Worm (Caenorhabditis elegans) whole organism, midembryonic: ENCODE measurements around the gene F12E12.6.

Experiments
- T22C8.4 ChIP-seq: fragments of 200-800 bp; sonication (Bioruptor generic); IDR thresholded peaks from 2 replicates; pipeline ENCODE4 v1.3.6; 2022; ENCODE audit warnings: missing genetic modification characterization, missing compliant biosample characterization
- flt-1 ChIP-seq: fragments of 200-800 bp; sonication (Bioruptor generic); IDR thresholded peaks from 2 replicates; pipeline ENCODE4 v1.3.6; 2022; ENCODE audit warnings: missing genetic modification characterization, missing compliant biosample characterization
- klf-2 ChIP-seq: fragments of 200-800 bp; sonication (Bioruptor generic); conservative IDR thresholded peaks from 2 replicates; pipeline ENCODE4 v1.3.6; 2022; ENCODE audit warnings: missing genetic modification reagents, missing genetic modification characterization, missing compliant biosample characterization
- med-1 ChIP-seq: sonication (generic microtip); optimal IDR thresholded peaks from 2 replicates; lab custom pipeline; 2017; ENCODE audit warnings: missing genetic modification characterization, mild to moderate bottlenecking, missing compliant biosample characterization, antibody characterized with exemption, missing genetic modification reagents; ENCODE audit not compliant: insufficient read depth
- ref-1 ChIP-seq: fragments of 200-800 bp; sonication (Bioruptor generic); conservative IDR thresholded peaks from 2 replicates; pipeline ENCODE4 v1.3.6; 2022; ENCODE audit warnings: missing genetic modification reagents, missing genetic modification characterization, missing compliant biosample characterization
- ztf-29 ChIP-seq: fragments of 200-800 bp; sonication (Bioruptor generic); IDR thresholded peaks from 2 replicates; pipeline ENCODE4 v1.3.6; 2022; ENCODE audit warnings: missing genetic modification reagents, missing genetic modification characterization, missing compliant biosample characterization

DNA sequence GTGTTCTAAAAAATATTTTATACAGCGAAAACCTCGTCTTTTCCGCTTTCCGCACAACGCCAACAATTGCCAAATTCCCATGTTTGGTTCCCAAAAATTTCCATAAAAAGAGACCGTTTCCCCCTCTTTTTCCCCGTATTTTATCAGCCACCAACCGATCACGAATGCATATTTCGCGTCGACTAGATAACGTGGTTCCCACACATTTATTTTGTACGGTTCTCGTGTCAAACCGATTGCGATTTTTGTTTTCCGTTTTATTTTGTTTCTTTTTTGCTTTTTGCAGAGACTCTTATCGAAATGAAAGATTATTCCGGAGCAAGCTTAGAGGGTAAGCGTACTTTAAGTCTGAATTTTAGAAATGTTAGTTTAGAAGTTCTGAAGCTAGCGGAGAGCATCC lies 15.7 kb downstream of the F12E12.6 start, which contains the start of gene C46E10.3:
- TF ChIP-seq med-1: no peak
- no peak for TF ChIP-seq ztf-29 (GFP tag; lab: Robert Waterston, UW)
- TF ChIP-seq T22C8.4 (GFP tag; lab: Robert Waterston, UW): no peak
- TF ChIP-seq flt-1 (GFP tag; lab: Robert Waterston, UW): no peak
- no peak for TF ChIP-seq klf-2
- no peak for TF ChIP-seq ref-1 (GFP tag; lab: Robert Waterston, UW)
